Fruit fly (Drosophila melanogaster): ENCODE data around the gene salm.

- TF ChIP-seq tai (GFP tag; optimal IDR thresholded peaks at IDR 0.05) (no peak), h (GFP tag; optimal IDR thresholded peaks at IDR 0.05) (no peak), br (GFP tag; optimal IDR thresholded peaks at IDR 0.05) (no peak), Hr78 (GFP tag; optimal IDR thresholded peaks at IDR 0.05) (no peak), N (GFP tag; optimal IDR thresholded peaks at IDR 0.05) (no peak), usp (GFP tag; optimal IDR thresholded peaks at IDR 0.05) (no peak), sv (GFP tag; optimal IDR thresholded peaks at IDR 0.05) (peak; percentile 29), OdsH (GFP tag; optimal IDR thresholded peaks at IDR 0.05) (no peak), pan (optimal IDR thresholded peaks at IDR 0.05) (no peak), foxo (GFP tag; optimal IDR thresholded peaks at IDR 0.05) (no peak)
Measured at dm6 chr2L:11417502-11417901, 27.9 kb downstream of the salm start.

Measured in whole organism, wandering third instar larva.